1 fruit fly cellular context compared by ENCODE assay signal in the genomic region with DNA sequence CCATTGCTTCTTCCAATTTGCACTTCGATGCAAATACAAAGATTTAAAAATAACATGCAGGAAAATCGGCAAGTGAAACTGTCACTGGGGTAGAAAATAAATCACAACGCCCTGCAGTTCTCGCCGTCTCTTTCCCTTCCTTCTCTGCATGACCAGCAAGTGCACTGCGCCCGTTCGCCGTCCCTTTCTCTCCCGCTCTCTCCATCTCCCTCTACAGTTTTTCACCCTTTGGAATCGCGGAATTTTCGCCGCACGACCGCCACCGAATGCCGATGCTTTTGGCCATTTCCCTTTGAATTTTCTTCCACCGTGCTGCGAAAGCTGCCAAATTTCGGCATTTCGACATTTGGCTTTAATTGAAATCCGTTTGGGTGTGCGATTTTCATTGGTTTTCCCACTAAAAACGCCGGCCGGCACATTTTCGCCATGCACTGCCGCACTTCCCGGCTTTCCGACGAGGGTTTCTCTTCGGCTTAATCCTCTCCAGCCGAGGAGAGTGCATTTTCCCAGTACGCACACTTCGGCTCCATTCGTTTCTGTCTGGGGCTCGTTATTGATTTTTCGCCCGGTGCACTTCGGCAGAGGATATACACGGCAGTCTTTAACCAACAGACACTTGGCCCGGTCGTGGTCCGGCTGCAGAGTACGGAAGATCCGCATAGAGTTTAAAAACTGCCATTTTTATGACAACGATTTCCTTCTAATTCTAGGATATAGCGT.
TF ChIP-seq lines count a peak whose summit lies in the region.

No protein-coding gene starts in this region.

TF ChIP-seq in whole organism, embryonic, 481 proteins besides CTCF, POLR2A, EP300 and RAD21 (continued from another document):
- TF ChIP-seq onecut (GFP tag; IDR thresholded peaks at IDR 0.05; lab: Robert Waterston, UW) (peak; percentile 93), fd64A (GFP tag; optimal IDR thresholded peaks at IDR 0.05; lab: Kevin White, UChicago) (no peak), CkIIα-i1 (GFP tag; IDR thresholded peaks at IDR 0.05; lab: Robert Waterston, UW) (no peak), Kr (GFP tag; optimal IDR thresholded peaks at IDR 0.05; lab: Kevin White, UChicago) (peak; percentile 6), ERR (GFP tag; optimal IDR thresholded peaks at IDR 0.05; lab: Kevin White, UChicago) (no peak), seq (GFP tag; IDR thresholded peaks at IDR 0.05; lab: Robert Waterston, UW) (no peak), CG10274 (GFP tag; optimal IDR thresholded peaks at IDR 0.05; lab: Kevin White, UChicago) (no peak), Doc2 (GFP tag; IDR thresholded peaks at IDR 0.05; lab: Robert Waterston, UW) (no peak), CG16863 (GFP tag; optimal IDR thresholded peaks at IDR 0.05; lab: Kevin White, UChicago) (no peak), CG12071 (GFP tag; optimal IDR thresholded peaks at IDR 0.05; lab: Kevin White, UChicago) (no peak), CG10462 (GFP tag; optimal IDR thresholded peaks at IDR 0.05; lab: Kevin White, UChicago) (no peak), CG6689 (GFP tag; IDR thresholded peaks at IDR 0.05; lab: Robert Waterston, UW) (no peak), bbx (GFP tag; IDR thresholded peaks at IDR 0.05; lab: Robert Waterston, UW; ENCODE audit: partially characterized antibody) (peak; percentile 29; the same call in 1 of the 2 replicates), E2f1 (GFP tag; IDR thresholded peaks at IDR 0.05; lab: Robert Waterston, UW) (no peak), CG14860 (GFP tag; IDR thresholded peaks at IDR 0.05; lab: Robert Waterston, UW; ENCODE audit: partially characterized antibody) (no peak), MBD-R2 (GFP tag; IDR thresholded peaks at IDR 0.05; lab: Robert Waterston, UW) (peak; percentile 16; the same call in 1 of the 2 replicates), p53 (GFP tag; optimal IDR thresholded peaks at IDR 0.05; lab: Kevin White, UChicago) (no peak), CG3065 (GFP tag; optimal IDR thresholded peaks at IDR 0.05; lab: Kevin White, UChicago) (no peak), nerfin-2 (GFP tag; IDR thresholded peaks at IDR 0.05; lab: Robert Waterston, UW; ENCODE audit: partially characterized antibody) (no peak), emc (GFP tag; optimal IDR thresholded peaks at IDR 0.05; lab: Kevin White, UChicago) (no peak)
